Fruit fly (Drosophila melanogaster): ENCODE results near the gene CG32277.
A peak's percentile ranks its signal among the peaks of the same experiment; 100 is the strongest.

CG32277 gene

dm6 chr3L:3198447-3199402, 6.5 kb downstream of the CG32277 start, which contains the start of the genes CG32276 and gry (continued):
- peak; percentile 36; the same call in 1 of the 2 replicates for TF ChIP-seq CG14014 (GFP tag; IDR thresholded peaks at IDR 0.05)
- TF ChIP-seq D19B (GFP tag; optimal IDR thresholded peaks at IDR 0.05): no peak
- TF ChIP-seq Opbp (GFP tag; IDR thresholded peaks at IDR 0.05; ENCODE audit: partially characterized antibody): no peak
- peak; percentile 70 for TF ChIP-seq Aef1 (GFP tag; IDR thresholded peaks at IDR 0.05)
- TF ChIP-seq CG32532 (GFP tag; IDR thresholded peaks at IDR 0.05): peak; percentile 81
- TF ChIP-seq CG10565 (GFP tag; optimal IDR thresholded peaks at IDR 0.05): peak; percentile 26
- peak; percentile 67 for TF ChIP-seq CG4282 (GFP tag; optimal IDR thresholded peaks at IDR 0.05)
- TF ChIP-seq croc (GFP tag; conservative IDR thresholded peaks at IDR 0.05): no peak
- peak; percentile 80 for TF ChIP-seq CG13775 (GFP tag; optimal IDR thresholded peaks at IDR 0.05)
- no peak for TF ChIP-seq CG10274 (GFP tag; optimal IDR thresholded peaks at IDR 0.05)
- peak; percentile 39; the same call in 1 of the 2 replicates for TF ChIP-seq Atf6 (GFP tag; IDR thresholded peaks at IDR 0.05)
- TF ChIP-seq mirr (GFP tag; optimal IDR thresholded peaks at IDR 0.05): peak; percentile 70
- peak; percentile 71 for TF ChIP-seq her (GFP tag; optimal IDR thresholded peaks at IDR 0.05)
- peak; percentile 78 for TF ChIP-seq Meics (GFP tag; optimal IDR thresholded peaks at IDR 0.05)
- TF ChIP-seq CG33557 (GFP tag; optimal IDR thresholded peaks at IDR 0.05): peak; percentile 54
- no peak for TF ChIP-seq CG12769 (tag; optimal IDR thresholded peaks at IDR 0.05)
- no peak for TF ChIP-seq prd (optimal IDR thresholded peaks at IDR 0.05)
- TF ChIP-seq prd (GFP tag; IDR thresholded peaks at IDR 0.05): peak; percentile 82
- TF ChIP-seq grau (tag; optimal IDR thresholded peaks at IDR 0.05): no peak
- TF ChIP-seq trem (tag; optimal IDR thresholded peaks at IDR 0.05): peak; percentile 91
- peak; percentile 74 for TF ChIP-seq chm (GFP tag; IDR thresholded peaks at IDR 0.05)
- TF ChIP-seq CG31365 (tag; optimal IDR thresholded peaks at IDR 0.05): no peak
- TF ChIP-seq esg (GFP tag; conservative IDR thresholded peaks at IDR 0.05): peak; percentile 65
- TF ChIP-seq CG2129 (GFP tag; IDR thresholded peaks at IDR 0.05; ENCODE audit: partially characterized antibody): no peak
- peak; percentile 55 for TF ChIP-seq CG31388 (GFP tag; optimal IDR thresholded peaks at IDR 0.05)
- no peak for TF ChIP-seq Doc2 (GFP tag; IDR thresholded peaks at IDR 0.05)
- peak; percentile 85 for TF ChIP-seq tin (GFP tag; optimal IDR thresholded peaks at IDR 0.05)
- peak; percentile 15; the same call in 1 of the 2 replicates for TF ChIP-seq inv (GFP tag; IDR thresholded peaks at IDR 0.05; ENCODE audit: partially characterized antibody)
- TF ChIP-seq ham (GFP tag; IDR thresholded peaks at IDR 0.05): no peak
- TF ChIP-seq Dll (GFP tag; IDR thresholded peaks at IDR 0.05; ENCODE audit: partially characterized antibody): peak; percentile 43; the same call in 1 of the 4 replicates
- TF ChIP-seq CG12155 (GFP tag; optimal IDR thresholded peaks at IDR 0.05): peak; percentile 86
- peak; percentile 77 for TF ChIP-seq chn (GFP tag; optimal IDR thresholded peaks at IDR 0.05)
- peak; percentile 83 for TF ChIP-seq B-H2 (GFP tag; optimal IDR thresholded peaks at IDR 0.05)
- peak; percentile 9 for TF ChIP-seq CG30431 (GFP tag; optimal IDR thresholded peaks at IDR 0.05)
- no peak for TF ChIP-seq CG17802 (tag; optimal IDR thresholded peaks at IDR 0.05)
- TF ChIP-seq sens (GFP tag): peak; percentile 94
- peak; percentile 26; the same call in 1 of the 2 replicates for TF ChIP-seq hbn (GFP tag; IDR thresholded peaks at IDR 0.05; ENCODE audit: partially characterized antibody)
- no peak for TF ChIP-seq oc (tag; optimal IDR thresholded peaks at IDR 0.05)
- TF ChIP-seq bigmax (GFP tag; optimal IDR thresholded peaks at IDR 0.05): no peak
- TF ChIP-seq CG4730 (GFP tag; IDR thresholded peaks at IDR 0.05): peak; percentile 47
- TF ChIP-seq tx (GFP tag; optimal IDR thresholded peaks at IDR 0.05): peak; percentile 67
- no peak for TF ChIP-seq CG4707 (GFP tag; optimal IDR thresholded peaks at IDR 0.05)
- peak; percentile 65 for TF ChIP-seq CG13296 (GFP tag; optimal IDR thresholded peaks at IDR 0.05)
- no peak for TF ChIP-seq CG8478 (optimal IDR thresholded peaks at IDR 0.05)
- TF ChIP-seq exex (tag; optimal IDR thresholded peaks at IDR 0.05): peak; percentile 42
- TF ChIP-seq BtbVII (GFP tag; optimal IDR thresholded peaks at IDR 0.05): peak; percentile 35
- peak; percentile 71 for TF ChIP-seq CG7786 (GFP tag; optimal IDR thresholded peaks at IDR 0.05)
- TF ChIP-seq CG11085 (GFP tag; IDR thresholded peaks at IDR 0.05): 0 out of 2 replicates have a peak, but pooled peaks have one; percentile 27
- peak; percentile 48 for TF ChIP-seq CG6272 (GFP tag; IDR thresholded peaks at IDR 0.05)

All from whole organism, embryonic.